Fruit fly (Drosophila melanogaster): Measurements from ENCODE around the gene DEF8.

dm6 chr3L:12124975-12125374, 7.0 kb upstream of the DEF8 start, which contains the start of gene yps:
- TF ChIP-seq pan (optimal IDR thresholded peaks at IDR 0.05) (no peak), psq (optimal IDR thresholded peaks at IDR 0.05) (no peak), usp (GFP tag; optimal IDR thresholded peaks at IDR 0.05) (no peak), EcR (GFP tag; optimal IDR thresholded peaks at IDR 0.05) (no peak), CG8478 (optimal IDR thresholded peaks at IDR 0.05) (no peak)

All from whole organism.